Fruit fly (Drosophila melanogaster) whole organism, embryonic: ENCODE measurements around the gene Eig71Ei.

ENCODE experiments used
- Atf-2 ChIP-seq: fragments of 200-800 bp; sonication (Bioruptor generic); optimal IDR thresholded peaks from 2 replicates; lab custom pipeline; 2016; ENCODE audit warnings: missing biosample characterization, missing genetic modification characterization
- BtbVII ChIP-seq: fragments of 200-800 bp; sonication (Bioruptor generic); optimal IDR thresholded peaks from 3 replicates; lab custom pipeline; 2017; ENCODE audit warnings: missing biosample characterization, mild to moderate bottlenecking, missing genetic modification characterization
- CG10366 ChIP-seq: fragments of 200-800 bp; sonication (Bioruptor generic); IDR thresholded peaks from 2 replicates; pipeline ENCODE4 v1.3.6; 2022; ENCODE audit warnings: missing biosample characterization, missing genetic modification characterization
- CG10565 ChIP-seq: fragments of 200-800 bp; sonication (Bioruptor generic); optimal IDR thresholded peaks from 3 replicates; lab custom pipeline; 2016; ENCODE audit warnings: missing biosample characterization, mild to moderate bottlenecking, missing genetic modification characterization
- CG12942 ChIP-seq: fragments of 200-800 bp; sonication (Bioruptor generic); optimal IDR thresholded peaks from 3 replicates; lab custom pipeline; 2016; ENCODE audit warnings: missing biosample characterization, missing genetic modification characterization
- CG13287 ChIP-seq: fragments of 200-800 bp; sonication (Bioruptor generic); IDR thresholded peaks from 2 replicates; pipeline ENCODE4 v1.3.6; 2022; ENCODE audit warnings: missing biosample characterization, missing genetic modification characterization; ENCODE audit not compliant: partially characterized antibody
- CG17328 ChIP-seq: fragments of 200-800 bp; sonication (Bioruptor generic); IDR thresholded peaks from 2 replicates; pipeline ENCODE4 v1.3.6; 2022; ENCODE audit warnings: missing biosample characterization, missing genetic modification characterization
- CG2120 ChIP-seq: fragments of 200-800 bp; sonication (Bioruptor generic); optimal IDR thresholded peaks from 3 replicates; lab custom pipeline; 2016; ENCODE audit warnings: missing biosample characterization, missing genetic modification characterization
- CG32767 ChIP-seq: fragments of 200-800 bp; sonication (Bioruptor generic); IDR thresholded peaks from 2 replicates; pipeline ENCODE4 v1.3.6; 2022; ENCODE audit warnings: missing biosample characterization, missing genetic modification characterization
- CG6765 ChIP-seq: fragments of 200-800 bp; sonication (Bioruptor generic); optimal IDR thresholded peaks from 3 replicates; lab custom pipeline; 2017; ENCODE audit warnings: missing biosample characterization, mild to moderate bottlenecking, missing genetic modification characterization
- CG6854 ChIP-seq: fragments of 200-800 bp; sonication (Bioruptor generic); optimal IDR thresholded peaks from 3 replicates; lab custom pipeline; 2017; ENCODE audit warnings: missing biosample characterization, mild to moderate bottlenecking, missing genetic modification characterization
- CG7963 ChIP-seq: fragments of 200-800 bp; sonication (Bioruptor generic); IDR thresholded peaks from 3 replicates; pipeline ENCODE4 v1.3.6; 2022; ENCODE audit warnings: missing biosample characterization, missing genetic modification characterization; ENCODE audit not compliant: partially characterized antibody
- CG8281 ChIP-seq: fragments of 200-800 bp; sonication (Bioruptor generic); optimal IDR thresholded peaks from 2 replicates; lab custom pipeline; 2018; ENCODE audit warnings: missing biosample characterization, mild to moderate bottlenecking, missing genetic modification characterization, moderate library complexity
- CG8359 ChIP-seq: fragments of 200-800 bp; sonication (Bioruptor generic); optimal IDR thresholded peaks from 2 replicates; lab custom pipeline; 2017; ENCODE audit warnings: missing biosample characterization, mild to moderate bottlenecking, missing genetic modification characterization, borderline replicate concordance
- CG8765 ChIP-seq: fragments of 200-800 bp; sonication (Bioruptor generic); IDR thresholded peaks from 2 replicates; pipeline ENCODE4 v1.3.6; 2022; ENCODE audit warnings: missing biosample characterization, missing genetic modification characterization
- CG9797 ChIP-seq: fragments of 200-800 bp; sonication (Bioruptor generic); optimal IDR thresholded peaks from 3 replicates; lab custom pipeline; 2018; ENCODE audit warnings: missing biosample characterization, mild to moderate bottlenecking, missing genetic modification characterization
- CG9932 ChIP-seq: fragments of 200-800 bp; sonication (Bioruptor generic); IDR thresholded peaks from 2 replicates; pipeline ENCODE4 v1.3.6; 2022; ENCODE audit warnings: missing biosample characterization, missing genetic modification characterization
- Dad ChIP-seq: fragments of 200-800 bp; sonication (Bioruptor generic); optimal IDR thresholded peaks from 3 replicates; lab custom pipeline; 2016; ENCODE audit warnings: missing biosample characterization, missing genetic modification characterization
- Fer2 ChIP-seq: fragments of 200-800 bp; sonication (Bioruptor generic); optimal IDR thresholded peaks from 2 replicates; lab custom pipeline; 2018; ENCODE audit warnings: missing biosample characterization, mild to moderate bottlenecking, missing genetic modification characterization, moderate library complexity
- Hmr ChIP-seq: fragments of 200-800 bp; sonication (Bioruptor generic); optimal IDR thresholded peaks from 3 replicates; lab custom pipeline; 2017; ENCODE audit warnings: mild to moderate bottlenecking, missing biosample characterization, missing genetic modification reagents, missing genetic modification characterization
- Hmx ChIP-seq: fragments of 200-800 bp; sonication (Bioruptor generic); optimal IDR thresholded peaks from 2 replicates; lab custom pipeline; 2016; ENCODE audit warnings: missing biosample characterization, missing genetic modification characterization
- Lpt ChIP-seq: fragments of >200 bp; optimal IDR thresholded peaks from 2 replicates; lab custom pipeline; 2018; ENCODE audit warnings: missing biosample characterization, missing genetic modification characterization
- MTF-1 ChIP-seq: fragments of 200-800 bp; sonication (Bioruptor generic); optimal IDR thresholded peaks from 2 replicates; lab custom pipeline; 2018; ENCODE audit warnings: missing biosample characterization, mild to moderate bottlenecking, missing genetic modification characterization, borderline replicate concordance
- Myb ChIP-seq: fragments of 200-800 bp; sonication (Bioruptor generic); optimal IDR thresholded peaks from 2 replicates; lab custom pipeline; 2016; ENCODE audit warnings: missing biosample characterization, missing genetic modification characterization
- NFAT ChIP-seq: fragments of 200-800 bp; sonication (Bioruptor generic); IDR thresholded peaks from 2 replicates; pipeline ENCODE4 v1.3.6; 2022; ENCODE audit warnings: missing biosample characterization, missing genetic modification characterization
- Rx ChIP-seq: fragments of 200-800 bp; sonication (Bioruptor generic); IDR thresholded peaks from 2 replicates; pipeline ENCODE4 v1.3.6; 2022; ENCODE audit warnings: missing biosample characterization, missing genetic modification characterization
- Vsx1 ChIP-seq: fragments of 200-800 bp; sonication (Bioruptor generic); optimal IDR thresholded peaks from 2 replicates; lab custom pipeline; 2017; ENCODE audit warnings: missing biosample characterization, mild to moderate bottlenecking, missing genetic modification characterization, missing genetic modification reagents
- ab ChIP-seq: fragments of 200-800 bp; sonication (Bioruptor generic); optimal IDR thresholded peaks from 2 replicates; lab custom pipeline; 2016; ENCODE audit warnings: missing biosample characterization, missing genetic modification characterization
- abd-A ChIP-seq: fragments of 200-800 bp; sonication (Bioruptor generic); optimal IDR thresholded peaks from 3 replicates; lab custom pipeline; 2019; ENCODE audit warnings: missing biosample characterization, mild to moderate bottlenecking, missing genetic modification characterization, moderate library complexity
- amos ChIP-seq: fragments of 200-800 bp; sonication (Bioruptor generic); IDR thresholded peaks from 2 replicates; pipeline ENCODE4 v1.3.6; 2022; ENCODE audit warnings: missing biosample characterization, missing genetic modification characterization; ENCODE audit not compliant: partially characterized antibody
- ase ChIP-seq: fragments of 200-800 bp; sonication (Bioruptor generic); IDR thresholded peaks from 3 replicates; pipeline ENCODE4 v1.3.6; 2022; ENCODE audit warnings: missing biosample characterization, missing genetic modification characterization
- bcd ChIP-seq: fragments of 200-800 bp; sonication (Bioruptor generic); optimal IDR thresholded peaks from 2 replicates; lab custom pipeline; 2017; ENCODE audit warnings: missing biosample characterization, mild to moderate bottlenecking, missing genetic modification characterization
- cas ChIP-seq: fragments of 200-800 bp; sonication (Bioruptor generic); IDR thresholded peaks from 2 replicates; pipeline ENCODE4 v1.3.6; 2022; ENCODE audit warnings: missing biosample characterization, missing genetic modification characterization
- cg ChIP-seq: fragments of 200-800 bp; sonication (Bioruptor generic); optimal IDR thresholded peaks from 3 replicates; lab custom pipeline; 2019; ENCODE audit warnings: missing biosample characterization, mild to moderate bottlenecking, missing genetic modification characterization, moderate library complexity
- dati ChIP-seq: fragments of 200-800 bp; sonication (Bioruptor generic); IDR thresholded peaks from 2 replicates; pipeline ENCODE4 v1.3.6; 2022; ENCODE audit warnings: missing biosample characterization, missing genetic modification characterization
- exex ChIP-seq: fragments of 200-800 bp; sonication (Bioruptor generic); optimal IDR thresholded peaks from 4 replicates; lab custom pipeline; 2018; ENCODE audit warnings: missing biosample characterization, mild to moderate bottlenecking, missing genetic modification characterization, moderate library complexity
- gcm2 ChIP-seq: fragments of 200-800 bp; sonication (Bioruptor generic); optimal IDR thresholded peaks from 2 replicates; lab custom pipeline; 2016; ENCODE audit warnings: missing biosample characterization, missing genetic modification characterization
- gro ChIP-seq: fragments of 200-800 bp; sonication (Bioruptor generic); optimal IDR thresholded peaks from 2 replicates; lab custom pipeline; 2016; ENCODE audit warnings: missing biosample characterization, missing genetic modification characterization
- ham ChIP-seq: fragments of 200-800 bp; sonication (Bioruptor generic); IDR thresholded peaks from 2 replicates; pipeline ENCODE4 v1.3.6; 2022; ENCODE audit warnings: missing biosample characterization, missing genetic modification characterization
- kni ChIP-seq: fragments of 200-800 bp; sonication (Bioruptor generic); optimal IDR thresholded peaks from 3 replicates; lab custom pipeline; 2017; ENCODE audit warnings: mild to moderate bottlenecking, missing biosample characterization, missing genetic modification reagents, missing genetic modification characterization
- nau ChIP-seq: fragments of 200-800 bp; sonication (Bioruptor generic); optimal IDR thresholded peaks from 3 replicates; lab custom pipeline; 2017; ENCODE audit warnings: missing biosample characterization, mild to moderate bottlenecking, missing genetic modification characterization, missing genetic modification reagents
- otp ChIP-seq: fragments of 200-800 bp; sonication (Bioruptor generic); IDR thresholded peaks from 3 replicates; pipeline ENCODE4, ENCODE4 v1.3.6; 2022; ENCODE audit warnings: missing biosample characterization, missing genetic modification characterization
- pita ChIP-seq: fragments of 200-800 bp; sonication (Bioruptor generic); optimal IDR thresholded peaks from 2 replicates; lab custom pipeline; 2017; ENCODE audit warnings: missing biosample characterization, mild to moderate bottlenecking, missing genetic modification characterization
- rib ChIP-seq: fragments of 200-800 bp; sonication (Bioruptor generic); IDR thresholded peaks from 2 replicates; pipeline ENCODE4 v1.3.6; 2022; ENCODE audit warnings: missing biosample characterization, missing genetic modification characterization
- row ChIP-seq: fragments of 200-800 bp; sonication (Bioruptor generic); IDR thresholded peaks from 3 replicates; pipeline ENCODE4 v1.3.6; 2022; ENCODE audit warnings: missing biosample characterization, missing genetic modification characterization
- slou ChIP-seq: fragments of 200-800 bp; sonication (Bioruptor generic); optimal IDR thresholded peaks from 3 replicates; lab custom pipeline; 2016; ENCODE audit warnings: missing biosample characterization, missing genetic modification characterization
- sr ChIP-seq: fragments of 200-800 bp; sonication (Bioruptor generic); IDR thresholded peaks from 3 replicates; pipeline ENCODE4 v1.3.6; 2022; ENCODE audit warnings: missing biosample characterization, missing genetic modification characterization
- trem ChIP-seq: fragments of 200-800 bp; optimal IDR thresholded peaks from 3 replicates; lab custom pipeline; 2019; ENCODE audit warnings: missing biosample characterization, mild to moderate bottlenecking, missing genetic modification characterization, moderate library complexity
- vfl ChIP-seq: fragments of 200-800 bp; sonication (Bioruptor generic); optimal IDR thresholded peaks from 2 replicates; lab custom pipeline; 2016; ENCODE audit warnings: missing biosample characterization, missing genetic modification characterization
- wek ChIP-seq: fragments of 200-800 bp; sonication (Bioruptor generic); optimal IDR thresholded peaks from 3 replicates; lab custom pipeline; 2018; ENCODE audit warnings: missing biosample characterization, mild to moderate bottlenecking, missing genetic modification characterization, moderate library complexity

Eig71Ei gene

dm6 chr3L:15690711-15691591 is 31.4 kb downstream of the Eig71Ei start (continued):
- TF ChIP-seq CG13287 (GFP tag; lab: Robert Waterston, UW), result no peak
- no peak for TF ChIP-seq dati (GFP tag; lab: Robert Waterston, UW)
- TF ChIP-seq pita, result no peak
- peak; percentile 56 for TF ChIP-seq exex (tag; lab: Kevin White, UChicago)
- no peak for TF ChIP-seq ab
- TF ChIP-seq BtbVII (GFP tag; lab: Kevin White, UChicago), result peak; percentile 60
- no peak for TF ChIP-seq CG6854 (GFP tag; lab: Kevin White, UChicago)
- TF ChIP-seq CG8359 (GFP tag; lab: Kevin White, UChicago), result no peak
- peak; percentile 10 for TF ChIP-seq abd-A (tag; lab: Kevin White, UChicago)
- no peak for TF ChIP-seq slou (GFP tag; lab: Kevin White, UChicago)
- TF ChIP-seq gro (GFP tag; lab: Kevin White, UChicago), result no peak
- TF ChIP-seq rib (GFP tag; lab: Robert Waterston, UW), result no peak
- no peak for TF ChIP-seq CG8765 (GFP tag; lab: Robert Waterston, UW)
- no peak for TF ChIP-seq gcm2 (GFP tag; lab: Kevin White, UChicago)
- TF ChIP-seq CG10366 (GFP tag; lab: Robert Waterston, UW), result no peak
- TF ChIP-seq cas (GFP tag; lab: Robert Waterston, UW), result no peak
- peak; percentile 65 for TF ChIP-seq trem (tag; lab: Kevin White, UChicago)
- TF ChIP-seq CG32767, result no peak
- peak; percentile 55 for TF ChIP-seq row (GFP tag; lab: Robert Waterston, UW)
- TF ChIP-seq cg, result no peak
- no peak for TF ChIP-seq Lpt (GFP tag; lab: Kevin White, UChicago)
- no peak for TF ChIP-seq otp (GFP tag; lab: Robert Waterston, UW)
- TF ChIP-seq MTF-1 (GFP tag; lab: Kevin White, UChicago), result no peak
- TF ChIP-seq wek (GFP tag; lab: Kevin White, UChicago), result no peak
- TF ChIP-seq ase, result no peak
- TF ChIP-seq NFAT (GFP tag; lab: Robert Waterston, UW), result no peak
- no peak for TF ChIP-seq Dad
- no peak for TF ChIP-seq CG7963
- TF ChIP-seq CG8281, result no peak
- peak; percentile 28 for TF ChIP-seq Vsx1 (GFP tag; lab: Kevin White, UChicago)
- no peak for TF ChIP-seq vfl
- no peak for TF ChIP-seq CG12942 (GFP tag; lab: Kevin White, UChicago)
- no peak for TF ChIP-seq CG17328 (GFP tag; lab: Robert Waterston, UW)
- no peak for TF ChIP-seq Fer2 (tag; lab: Kevin White, UChicago)
- TF ChIP-seq CG9932 (GFP tag; lab: Robert Waterston, UW), result peak; percentile 54
- no peak for TF ChIP-seq CG9797 (GFP tag; lab: Kevin White, UChicago)
- TF ChIP-seq CG10565 (GFP tag; lab: Kevin White, UChicago), result no peak
- no peak for TF ChIP-seq ham (GFP tag; lab: Robert Waterston, UW)
- no peak for TF ChIP-seq CG6765 (GFP tag; lab: Kevin White, UChicago)
- TF ChIP-seq Myb, result no peak
- peak; percentile 52 for TF ChIP-seq Hmr (GFP tag; lab: Kevin White, UChicago)
- no peak for TF ChIP-seq kni (GFP tag; lab: Kevin White, UChicago)
- peak; percentile 37 for TF ChIP-seq bcd (GFP tag; lab: Kevin White, UChicago)
- TF ChIP-seq sr (GFP tag; lab: Robert Waterston, UW), result no peak
- TF ChIP-seq Hmx, result no peak
- no peak for TF ChIP-seq amos (GFP tag; lab: Robert Waterston, UW)
- peak; percentile 12 for TF ChIP-seq nau
- no peak for TF ChIP-seq Atf-2 (GFP tag; lab: Kevin White, UChicago)
- peak; percentile 0 for TF ChIP-seq CG2120 (GFP tag; lab: Kevin White, UChicago)
- TF ChIP-seq Rx (GFP tag; lab: Robert Waterston, UW), result no peak
